Fruit fly (Drosophila melanogaster): ENCODE results near the gene regucalcin.

The regucalcin gene

dm6 chrX:12012149-12013097 lies at the start of gene regucalcin, which contains the start of gene CG1492:
TSS of gene regucalcin (plus strand) at chrX:12012377.
TSS of gene CG1492 (minus strand) at chrX:12012211.
- no peak for TF ChIP-seq h (optimal IDR thresholded peaks at IDR 0.05)
- no peak for TF ChIP-seq Sin3A (optimal IDR thresholded peaks at IDR 0.05)
- TF ChIP-seq psq (optimal IDR thresholded peaks at IDR 0.05), result peak; percentile 41

dm6 chrX:11983838-11984237 lies 28.3 kb upstream of the regucalcin start:
- TF ChIP-seq Myc (optimal IDR thresholded peaks at IDR 0.05), result no peak
- TF ChIP-seq insv (optimal IDR thresholded peaks at IDR 0.05), result no peak
- no peak for TF ChIP-seq ttk (optimal IDR thresholded peaks at IDR 0.05)
- no peak for TF ChIP-seq psq (optimal IDR thresholded peaks at IDR 0.05)
- TF ChIP-seq h (optimal IDR thresholded peaks at IDR 0.05), result no peak
- TF ChIP-seq Sin3A (optimal IDR thresholded peaks at IDR 0.05), result no peak

dm6 chrX:11984987-11985386 lies 27.2 kb upstream of the regucalcin start, which contains the start of gene cac:
TSS of gene cac (minus strand) at chrX:11985087.
- no peak for TF ChIP-seq Myc (optimal IDR thresholded peaks at IDR 0.05)

- TF ChIP-seq psq (optimal IDR thresholded peaks at IDR 0.05), result no peak
- TF ChIP-seq Sin3A (optimal IDR thresholded peaks at IDR 0.05), result no peak
- TF ChIP-seq ttk (optimal IDR thresholded peaks at IDR 0.05), result no peak
- TF ChIP-seq Myc (optimal IDR thresholded peaks at IDR 0.05), result no peak
- no peak for TF ChIP-seq insv (optimal IDR thresholded peaks at IDR 0.05)
- TF ChIP-seq h (optimal IDR thresholded peaks at IDR 0.05), result no peak
Observed at dm6 chrX:11987664-11988063, 24.5 kb upstream of the regucalcin start, which contains the start of gene gd. TSS of gene gd (minus strand) at chrX:11987764.

dm6 chrX:11988912-11989311 lies 23.3 kb upstream of the regucalcin start, which contains the start of gene tsg:
TSS of gene tsg (minus strand) at chrX:11988948.
- TF ChIP-seq h (optimal IDR thresholded peaks at IDR 0.05), result no peak
- no peak for TF ChIP-seq ttk (optimal IDR thresholded peaks at IDR 0.05)
- TF ChIP-seq insv (optimal IDR thresholded peaks at IDR 0.05), result no peak
- TF ChIP-seq psq (optimal IDR thresholded peaks at IDR 0.05), result no peak
- TF ChIP-seq Sin3A (optimal IDR thresholded peaks at IDR 0.05), result no peak
- TF ChIP-seq Myc (optimal IDR thresholded peaks at IDR 0.05), result no peak

dm6 chrX:11992668-11993067 lies 19.5 kb upstream of the regucalcin start, which contains the start of gene CG18130:
TSS of gene CG18130 (minus strand) at chrX:11992768.
- TF ChIP-seq Sin3A (optimal IDR thresholded peaks at IDR 0.05) (no peak), h (optimal IDR thresholded peaks at IDR 0.05) (no peak), ttk (optimal IDR thresholded peaks at IDR 0.05) (no peak)

dm6 chrX:11993279-11993678 lies 18.9 kb upstream of the regucalcin start:
- TF ChIP-seq psq (optimal IDR thresholded peaks at IDR 0.05) (no peak), Sin3A (optimal IDR thresholded peaks at IDR 0.05) (no peak), h (optimal IDR thresholded peaks at IDR 0.05) (no peak), Myc (optimal IDR thresholded peaks at IDR 0.05) (no peak), insv (optimal IDR thresholded peaks at IDR 0.05) (no peak), ttk (optimal IDR thresholded peaks at IDR 0.05) (no peak)

dm6 chrX:11999974-12000618 lies 12.1 kb upstream of the regucalcin start:
- no peak for TF ChIP-seq psq (optimal IDR thresholded peaks at IDR 0.05)
- no peak for TF ChIP-seq insv (optimal IDR thresholded peaks at IDR 0.05)
- TF ChIP-seq ttk (optimal IDR thresholded peaks at IDR 0.05), result no peak
- no peak for TF ChIP-seq h (optimal IDR thresholded peaks at IDR 0.05)
- TF ChIP-seq Sin3A (optimal IDR thresholded peaks at IDR 0.05), result no peak
- TF ChIP-seq Myc (optimal IDR thresholded peaks at IDR 0.05), result no peak

dm6 chrX:12001005-12001404 lies 11.2 kb upstream of the regucalcin start:
- TF ChIP-seq psq (optimal IDR thresholded peaks at IDR 0.05), result no peak
- no peak for TF ChIP-seq insv (optimal IDR thresholded peaks at IDR 0.05)
- TF ChIP-seq h (optimal IDR thresholded peaks at IDR 0.05), result no peak
- TF ChIP-seq Sin3A (optimal IDR thresholded peaks at IDR 0.05), result no peak

- TF ChIP-seq psq (optimal IDR thresholded peaks at IDR 0.05) (no peak), Myc (optimal IDR thresholded peaks at IDR 0.05) (no peak), Sin3A (optimal IDR thresholded peaks at IDR 0.05) (no peak), insv (optimal IDR thresholded peaks at IDR 0.05) (no peak), h (optimal IDR thresholded peaks at IDR 0.05) (no peak), ttk (optimal IDR thresholded peaks at IDR 0.05) (no peak)
Observed at dm6 chrX:12003437-12004394, 8.5 kb upstream of the regucalcin start, which contains the start of gene fw. TSS of gene fw (minus strand) at chrX:12003914.

- TF ChIP-seq psq (optimal IDR thresholded peaks at IDR 0.05), result no peak
Observed at dm6 chrX:12004395-12004768, 7.8 kb upstream of the regucalcin start.
